Worm (Caenorhabditis elegans): ENCODE data around the gene rpb-4.

- TF ChIP-seq hmg-1.2 (GFP tag; IDR thresholded peaks at IDR 0.05) (no peak), F52B5.7 (tag; optimal IDR thresholded peaks at IDR 0.05) (no peak), sptf-2 (GFP tag; optimal IDR thresholded peaks at IDR 0.05) (no peak), sea-2 (GFP tag; IDR thresholded peaks at IDR 0.05) (no peak), gei-17 (GFP tag; optimal IDR thresholded peaks at IDR 0.05) (no peak), nhr-179 (tag; optimal IDR thresholded peaks at IDR 0.05) (no peak), F37B4.10 (GFP tag; IDR thresholded peaks at IDR 0.05) (no peak), zim-3 (tag; optimal IDR thresholded peaks at IDR 0.05) (no peak), ztf-6 (GFP tag; IDR thresholded peaks at IDR 0.05) (no peak), lin-35 (GFP tag; optimal IDR thresholded peaks at IDR 0.05) (no peak), ccch-3 (GFP tag; optimal IDR thresholded peaks at IDR 0.05) (no peak), snpc-4 (GFP tag; optimal IDR thresholded peaks at IDR 0.05) (no peak), snpc-4 (tag; optimal IDR thresholded peaks at IDR 0.05) (no peak), dox-1 (GFP tag; IDR thresholded peaks at IDR 0.05) (no peak), F57C9.4 (tag; optimal IDR thresholded peaks at IDR 0.05) (no peak)
Observed at ce11 chrII:7338995-7339394, 35.3 kb upstream of the rpb-4 start, which contains the start of gene nhr-21.

All from whole organism, young adult.